Worm (Caenorhabditis elegans): Measurements from ENCODE around the gene str-181.

- TF ChIP-seq ces-1 (GFP tag; optimal IDR thresholded peaks at IDR 0.05) (no peak), nhr-28 (tag; optimal IDR thresholded peaks at IDR 0.05) (no peak), unc-39 (tag; optimal IDR thresholded peaks at IDR 0.05) (no peak), nhr-12 (tag; optimal IDR thresholded peaks at IDR 0.05) (no peak), nhr-237 (tag; optimal IDR thresholded peaks at IDR 0.05) (no peak), unc-62 (GFP tag; optimal IDR thresholded peaks at IDR 0.05) (no peak), lsy-2 (tag; optimal IDR thresholded peaks at IDR 0.05) (no peak), mab-5 (tag; optimal IDR thresholded peaks at IDR 0.05) (no peak), sem-2 (GFP tag; optimal IDR thresholded peaks at IDR 0.05) (no peak), ztf-11 (tag; optimal IDR thresholded peaks at IDR 0.05) (no peak), ceh-83 (GFP tag; optimal IDR thresholded peaks at IDR 0.05) (no peak), unc-120 (tag; optimal IDR thresholded peaks at IDR 0.05; ENCODE audit: poor library complexity, severe bottlenecking) (no peak), snpc-4 (tag; optimal IDR thresholded peaks at IDR 0.05) (no peak)
Observed at ce11 chrV:12670607-12671006, 47.9 kb downstream of the str-181 start, which contains the start of gene srx-116.
